Worm (Caenorhabditis elegans) whole organism, late embryonic: ENCODE measurements around the gene gegf-1.

Source experiments
- F13H6.1 ChIP-seq: sonication (generic microtip); optimal IDR thresholded peaks from 2 replicates; lab custom pipeline; 2016; ENCODE audit warnings: missing genetic modification characterization, missing compliant biosample characterization
- K09A11.1 ChIP-seq: sonication (generic microtip); optimal IDR thresholded peaks from 2 replicates; lab custom pipeline; 2017; ENCODE audit warnings: antibody characterized with exemption, mild to moderate bottlenecking, missing genetic modification characterization, missing compliant biosample characterization; ENCODE audit not compliant: insufficient read depth
- ahr-1 ChIP-seq: sonication (generic microtip); optimal IDR thresholded peaks from 2 replicates; lab custom pipeline; 2016; ENCODE audit warnings: missing genetic modification characterization, missing compliant biosample characterization
- ama-1 ChIP-seq: fragments of 150-350 bp; optimal IDR thresholded peaks from 2 replicates; lab custom pipeline; 2014
- ceh-14 ChIP-seq: sonication (generic microtip); optimal IDR thresholded peaks from 2 replicates; lab custom pipeline; 2016; ENCODE audit warnings: missing genotype, missing genetic modification characterization, missing compliant biosample characterization
- che-1 ChIP-seq: sonication (generic microtip); optimal IDR thresholded peaks from 2 replicates; lab custom pipeline; 2016; ENCODE audit warnings: mild to moderate bottlenecking, missing genetic modification characterization, missing compliant biosample characterization
- eyg-1 ChIP-seq: sonication (generic microtip); optimal IDR thresholded peaks from 2 replicates; lab custom pipeline; 2016; ENCODE audit warnings: missing genotype, missing genetic modification characterization, missing compliant biosample characterization
- gmeb-2 ChIP-seq: sonication (generic microtip); optimal IDR thresholded peaks from 2 replicates; lab custom pipeline; 2016; ENCODE audit warnings: missing genetic modification characterization, inconsistent platforms, missing compliant biosample characterization
- hlh-13 ChIP-seq: fragments of 200-800 bp; sonication (Bioruptor generic); optimal IDR thresholded peaks from 2 replicates; lab custom pipeline; 2018; ENCODE audit warnings: mild to moderate bottlenecking, missing genetic modification characterization, missing compliant biosample characterization
- hlh-8 ChIP-seq: sonication (generic microtip); optimal IDR thresholded peaks from 2 replicates; lab custom pipeline; 2016; ENCODE audit warnings: missing genotype, missing genetic modification characterization, missing compliant biosample characterization
- pha-4 ChIP-seq: fragments of 150-350 bp; optimal IDR thresholded peaks from 2 replicates; lab custom pipeline; 2018; ENCODE audit warnings: missing biosample characterization, missing genetic modification reagents, missing genetic modification characterization
- sox-4 ChIP-seq: sonication (generic microtip); optimal IDR thresholded peaks from 2 replicates; lab custom pipeline; 2017; ENCODE audit warnings: mild to moderate bottlenecking, missing genetic modification characterization, inconsistent platforms, missing compliant biosample characterization
- zip-5 ChIP-seq: sonication (generic microtip); optimal IDR thresholded peaks from 2 replicates; lab custom pipeline; 2016; ENCODE audit warnings: missing genetic modification characterization, missing compliant biosample characterization

DNA sequence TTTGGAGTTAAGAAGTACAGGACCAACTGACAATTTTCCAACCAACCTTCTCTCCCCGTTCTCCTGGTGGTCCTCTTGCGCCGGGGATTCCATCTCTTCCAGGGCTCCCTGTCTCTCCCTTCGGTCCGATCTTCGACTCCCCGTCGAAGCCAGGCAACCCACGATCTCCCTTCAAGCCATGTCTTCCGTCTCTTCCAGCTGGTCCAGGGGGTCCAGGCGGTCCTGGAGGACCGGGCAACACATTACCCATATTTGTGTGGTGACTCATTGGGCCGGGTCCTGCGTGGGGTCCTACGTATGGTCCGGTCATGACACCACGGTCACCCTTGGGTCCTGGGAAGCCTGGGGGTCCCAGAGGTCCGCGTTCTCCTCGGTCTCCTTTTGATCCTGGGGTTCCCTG, 16.7 kb downstream of the gegf-1 start:
- TF ChIP-seq F13H6.1 (no peak), zip-5 (tag; lab: Kevin White, UChicago) (no peak), ama-1 (lab: Kevin White, UChicago) (no peak), hlh-8 (tag; lab: Kevin White, UChicago) (no peak), eyg-1 (no peak), gmeb-2 (tag; lab: Kevin White, UChicago) (no peak), K09A11.1 (tag; lab: Kevin White, UChicago) (no peak), che-1 (no peak), pha-4 (no peak), ahr-1 (no peak), sox-4 (no peak), ceh-14 (tag; lab: Kevin White, UChicago) (no peak), hlh-13 (GFP tag; lab: Kevin White, UChicago) (no peak)
